Worm (Caenorhabditis elegans) whole organism, L4/young adult: Measurements from ENCODE around the gene Y53G8B.2.

Experiments
- W03F9.2 ChIP-seq: fragments of 150-350 bp; optimal IDR thresholded peaks from 2 replicates; lab custom pipeline; 2014; ENCODE audit warnings: missing biosample characterization, missing genetic modification characterization
- dao-5 ChIP-seq: sonication (generic microtip); optimal IDR thresholded peaks from 2 replicates; lab custom pipeline; 2016; ENCODE audit warnings: missing genotype, missing genetic modification characterization, moderate library complexity, missing compliant biosample characterization
- him-1 ChIP-seq: sonication (generic microtip); optimal IDR thresholded peaks from 2 replicates; lab custom pipeline; 2016; ENCODE audit warnings: missing genotype, missing genetic modification reagents, missing genetic modification characterization, missing compliant biosample characterization

ce11 chrIII:3129036-3129435 lies 25.3 kb upstream of the Y53G8B.2 start, which contains the start of gene Y53G8B.1:
- TF ChIP-seq dao-5 (tag; lab: Kevin White, UChicago) (no peak), W03F9.2 (tag; lab: Kevin White, UChicago) (no peak), him-1 (tag; lab: Kevin White, UChicago) (no peak)
